Worm (Caenorhabditis elegans) whole organism, L1 larva: ENCODE measurements around the gene gcy-5.
A peak's percentile ranks its signal among the peaks of the same experiment; 100 is the strongest.

Source experiments
- C16A3.4 ChIP-seq: fragments of 150-350 bp; optimal IDR thresholded peaks from 2 replicates; lab custom pipeline; 2014; ENCODE audit warnings: missing biosample characterization, missing genetic modification characterization
- alr-1 ChIP-seq: fragments of 200-800 bp; sonication (Bioruptor generic); optimal IDR thresholded peaks from 2 replicates; lab custom pipeline; 2018; ENCODE audit warnings: borderline replicate concordance, mild to moderate bottlenecking, missing genetic modification characterization, missing compliant biosample characterization
- aly-2 ChIP-seq: fragments of 150-350 bp; optimal IDR thresholded peaks from 2 replicates; lab custom pipeline; 2014; ENCODE audit warnings: missing biosample characterization, missing genetic modification characterization
- ama-1 ChIP-seq: fragments of 150-350 bp; optimal IDR thresholded peaks from 2 replicates; lab custom pipeline; 2014
- blmp-1 ChIP-seq: fragments of 150-350 bp; optimal IDR thresholded peaks from 2 replicates; lab custom pipeline; 2014; ENCODE audit warnings: missing biosample characterization, missing genetic modification characterization
- ceh-8 ChIP-seq: fragments of 200-800 bp; sonication (Bioruptor generic); optimal IDR thresholded peaks from 2 replicates; lab custom pipeline; 2018; ENCODE audit warnings: mild to moderate bottlenecking, missing genetic modification characterization, moderate library complexity, missing compliant biosample characterization
- ceh-88 ChIP-seq: fragments of 200-800 bp; sonication (Bioruptor generic); IDR thresholded peaks from 2 replicates; pipeline ENCODE4 v1.3.6; 2022; ENCODE audit warnings: missing genetic modification characterization, missing compliant biosample characterization
- dpl-1 ChIP-seq, 3 experiments: fragments of 150-350 bp in 2 of 3; sonication (generic microtip) in 1 of 3; optimal IDR thresholded peaks; 2 replicates each; lab custom pipeline; 2014 to 2017; ENCODE audit warnings: missing biosample characterization in 3 of 3, missing genetic modification characterization in 3 of 3, missing genetic modification reagents in 3 of 3
- dsc-1 ChIP-seq: sonication (generic microtip); optimal IDR thresholded peaks from 2 replicates; lab custom pipeline; 2016; ENCODE audit warnings: mild to moderate bottlenecking, missing genetic modification characterization, missing compliant biosample characterization
- efl-3 ChIP-seq: fragments of 200-800 bp; sonication (Bioruptor generic); optimal IDR thresholded peaks from 2 replicates; lab custom pipeline; 2018; ENCODE audit warnings: mild to moderate bottlenecking, missing genetic modification characterization, missing compliant biosample characterization
- egl-27 ChIP-seq, 2 experiments: fragments of 150-350 bp in 1 of 2; sonication (generic microtip); optimal IDR thresholded peaks; 3 replicates each; lab custom pipeline; 2017 to 2018; ENCODE audit warnings: missing biosample characterization in 2 of 2, missing genetic modification characterization in 2 of 2, missing genetic modification reagents in 2 of 2
- elt-2 ChIP-seq: sonication (generic microtip); optimal IDR thresholded peaks from 2 replicates; lab custom pipeline; 2016; ENCODE audit warnings: missing genetic modification characterization, mild to moderate bottlenecking, inconsistent platforms, missing compliant biosample characterization, missing genetic modification reagents
- elt-3 ChIP-seq, 6 experiments: fragments of 150-350 bp in 1 of 6; sonication (generic microtip); optimal IDR thresholded peaks; 2 replicates each; lab custom pipeline; 2017 to 2018; ENCODE audit warnings: missing biosample characterization in 6 of 6, missing genetic modification characterization in 6 of 6, inconsistent platforms in 1 of 6
- ets-5 ChIP-seq: fragments of 200-800 bp; sonication (Bioruptor generic); IDR thresholded peaks from 2 replicates; pipeline ENCODE4 v1.3.6; 2022; ENCODE audit warnings: missing genetic modification characterization, missing compliant biosample characterization
- fkh-8 ChIP-seq: sonication (generic microtip); optimal IDR thresholded peaks from 2 replicates; lab custom pipeline; 2016; ENCODE audit warnings: mild to moderate bottlenecking, missing genetic modification characterization, missing compliant biosample characterization
- fos-1 ChIP-seq: fragments of 150-350 bp; optimal IDR thresholded peaks from 2 replicates; lab custom pipeline; 2014; ENCODE audit warnings: missing biosample characterization, missing genetic modification characterization
- grh-1 ChIP-seq: fragments of 200-800 bp; sonication (Bioruptor generic); IDR thresholded peaks from 2 replicates; pipeline ENCODE4 v1.3.6; 2022; ENCODE audit warnings: missing genetic modification reagents, missing genetic modification characterization, missing compliant biosample characterization
- irx-1 ChIP-seq: sonication (generic microtip); optimal IDR thresholded peaks from 2 replicates; lab custom pipeline; 2016; ENCODE audit warnings: missing genetic modification characterization, missing compliant biosample characterization
- isw-1 ChIP-seq: fragments of 200-800 bp; sonication (Bioruptor generic); IDR thresholded peaks from 2 replicates; pipeline ENCODE4 v1.3.6; 2022; ENCODE audit warnings: missing genetic modification characterization, missing compliant biosample characterization
- jun-1 ChIP-seq: fragments of 150-350 bp; optimal IDR thresholded peaks from 2 replicates; lab custom pipeline; 2014; ENCODE audit warnings: missing biosample characterization, missing genetic modification reagents, missing genetic modification characterization
- lin-13 ChIP-seq: fragments of 150-350 bp; optimal IDR thresholded peaks from 2 replicates; lab custom pipeline; 2014; ENCODE audit warnings: missing biosample characterization, missing genetic modification reagents, missing genetic modification characterization
- lin-14 ChIP-seq: fragments of 200-800 bp; sonication (Bioruptor generic); optimal IDR thresholded peaks from 2 replicates; lab custom pipeline; 2018; ENCODE audit warnings: mild to moderate bottlenecking, missing genetic modification characterization, moderate library complexity, missing compliant biosample characterization
- lin-15B ChIP-seq: fragments of 150-350 bp; sonication (generic microtip); optimal IDR thresholded peaks from 3 replicates; lab custom pipeline; 2014; ENCODE audit warnings: missing biosample characterization, missing genetic modification characterization
- lin-35 ChIP-seq, 2 experiments: fragments of 150-350 bp; optimal IDR thresholded peaks; 2 replicates each; lab custom pipeline; 2014; ENCODE audit warnings: missing biosample characterization in 2 of 2, missing genetic modification characterization in 2 of 2, missing genetic modification reagents in 2 of 2
- lir-3 ChIP-seq: sonication (generic microtip); optimal IDR thresholded peaks from 2 replicates; lab custom pipeline; 2016; ENCODE audit warnings: mild to moderate bottlenecking, missing genetic modification characterization, moderate library complexity, missing compliant biosample characterization; ENCODE audit not compliant: poor library complexity
- lsy-2 ChIP-seq, 2 experiments: fragments of 150-350 bp; optimal IDR thresholded peaks; 2 replicates each; lab custom pipeline; 2014; ENCODE audit warnings: missing biosample characterization in 2 of 2, missing genetic modification characterization in 2 of 2
- mdl-1 ChIP-seq, 2 experiments: fragments of 150-350 bp; optimal IDR thresholded peaks; 2 replicates each; lab custom pipeline; 2014 to 2017; ENCODE audit warnings: missing biosample characterization in 2 of 2, missing genetic modification characterization in 2 of 2, inconsistent platforms in 1 of 2
- mep-1 ChIP-seq: fragments of 150-350 bp; optimal IDR thresholded peaks from 2 replicates; lab custom pipeline; 2014; ENCODE audit warnings: missing biosample characterization, missing genetic modification characterization
- nhr-19 ChIP-seq: fragments of 200-800 bp; sonication (Bioruptor generic); conservative IDR thresholded peaks from 2 replicates; pipeline ENCODE4 v1.3.6; 2022; ENCODE audit warnings: missing genetic modification characterization, missing compliant biosample characterization
- nhr-20 ChIP-seq: sonication (generic microtip); optimal IDR thresholded peaks from 2 replicates; lab custom pipeline; 2016; ENCODE audit warnings: mild to moderate bottlenecking, missing genetic modification characterization, missing compliant biosample characterization
- nhr-237 ChIP-seq: fragments of 150-350 bp; optimal IDR thresholded peaks from 2 replicates; lab custom pipeline; 2014; ENCODE audit warnings: missing biosample characterization, missing genetic modification characterization
- nhr-28 ChIP-seq: fragments of 150-350 bp; optimal IDR thresholded peaks from 2 replicates; lab custom pipeline; 2014; ENCODE audit warnings: missing biosample characterization, missing genetic modification characterization
- nhr-71 ChIP-seq: sonication (generic microtip); optimal IDR thresholded peaks from 2 replicates; lab custom pipeline; 2016; ENCODE audit warnings: mild to moderate bottlenecking, missing genetic modification characterization, moderate library complexity, missing compliant biosample characterization
- nhr-77 ChIP-seq: fragments of 150-350 bp; optimal IDR thresholded peaks from 2 replicates; lab custom pipeline; 2014; ENCODE audit warnings: missing biosample characterization, missing genetic modification characterization
- nhr-84 ChIP-seq: sonication (generic microtip); optimal IDR thresholded peaks from 2 replicates; lab custom pipeline; 2017; ENCODE audit warnings: missing biosample characterization, missing genetic modification characterization
- nhr-85 ChIP-seq: sonication (generic microtip); peaks from one replicate; lab custom pipeline; 2016; ENCODE audit warnings: missing genetic modification characterization, inconsistent platforms, missing compliant biosample characterization
- nhr-90 ChIP-seq: sonication (generic microtip); optimal IDR thresholded peaks from 2 replicates; lab custom pipeline; 2016; ENCODE audit warnings: mild to moderate bottlenecking, missing genetic modification characterization, missing compliant biosample characterization; ENCODE audit not compliant: poor library complexity
- pax-3 ChIP-seq: fragments of 200-800 bp; sonication (Bioruptor generic); optimal IDR thresholded peaks from 2 replicates; lab custom pipeline; 2018; ENCODE audit warnings: mild to moderate bottlenecking, missing genetic modification characterization, moderate library complexity, missing compliant biosample characterization
- rnt-1 ChIP-seq: sonication (generic microtip); optimal IDR thresholded peaks from 2 replicates; lab custom pipeline; 2016; ENCODE audit warnings: mild to moderate bottlenecking, missing genetic modification characterization, moderate library complexity, missing compliant biosample characterization
- snpc-4 ChIP-seq: fragments of 150-350 bp; optimal IDR thresholded peaks from 2 replicates; lab custom pipeline; 2014; ENCODE audit warnings: missing biosample characterization, missing genetic modification characterization
- snu-23 ChIP-seq: sonication (generic microtip); optimal IDR thresholded peaks from 2 replicates; lab custom pipeline; 2016; ENCODE audit warnings: missing genetic modification characterization, missing compliant biosample characterization
- sptf-1 ChIP-seq: fragments of 150-350 bp; optimal IDR thresholded peaks from 2 replicates; lab custom pipeline; 2014; ENCODE audit warnings: missing biosample characterization, missing genetic modification characterization
- tbx-2 ChIP-seq: sonication (generic microtip); optimal IDR thresholded peaks from 2 replicates; lab custom pipeline; 2016; ENCODE audit warnings: missing genetic modification characterization, missing compliant biosample characterization
- unc-130 ChIP-seq: fragments of 150-350 bp; optimal IDR thresholded peaks from 2 replicates; lab custom pipeline; 2017; ENCODE audit warnings: missing biosample characterization, missing genetic modification characterization, inconsistent platforms
- unc-86 ChIP-seq: sonication (generic microtip); optimal IDR thresholded peaks from 2 replicates; lab custom pipeline; 2016; ENCODE audit warnings: missing genetic modification characterization, missing compliant biosample characterization
- vab-15 ChIP-seq: sonication (generic microtip); optimal IDR thresholded peaks from 2 replicates; lab custom pipeline; 2017; ENCODE audit warnings: missing genotype, mild to moderate bottlenecking, missing genetic modification characterization, missing compliant biosample characterization
- zip-4 ChIP-seq: fragments of 200-800 bp; sonication (Bioruptor generic); optimal IDR thresholded peaks from 2 replicates; lab custom pipeline; 2018; ENCODE audit warnings: mild to moderate bottlenecking, missing genetic modification characterization, moderate library complexity, missing compliant biosample characterization
- ztf-4 ChIP-seq: fragments of 150-350 bp; optimal IDR thresholded peaks from 2 replicates; lab custom pipeline; 2014; ENCODE audit warnings: missing biosample characterization, missing genetic modification characterization

The gcy-5 gene

DNA sequence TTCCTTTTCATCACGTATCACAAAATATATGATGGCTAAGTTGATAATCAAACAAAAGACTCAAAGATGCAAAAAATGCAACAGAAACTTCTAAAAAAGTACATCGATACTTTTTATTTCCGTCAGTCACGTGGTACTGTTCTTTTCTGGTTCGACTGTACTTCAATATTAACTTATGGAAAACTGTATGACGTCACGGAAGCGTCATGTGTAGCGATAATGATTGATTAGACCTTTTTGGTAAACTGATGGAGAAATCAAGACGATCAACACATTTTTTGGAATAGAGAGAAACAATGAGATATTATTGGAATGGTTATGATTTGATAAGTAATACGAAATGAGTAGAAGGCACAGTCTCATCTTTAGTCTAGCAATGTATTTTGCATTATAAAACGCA lies 21.8 kb downstream of the gcy-5 start:
- TF ChIP-seq zip-4 (GFP tag; lab: Kevin White, UChicago) (no peak), lsy-2 (tag; optimal IDR thresholded peaks at IDR 0.05; lab: Kevin White, UChicago) (peak in 1 of 2 experiments; percentile 43), nhr-84 (no peak), snpc-4 (no peak), ceh-88 (no peak), nhr-85 (peak; percentile 96), C16A3.4 (tag; lab: Kevin White, UChicago) (no peak), sptf-1 (tag; lab: Kevin White, UChicago) (no peak), nhr-19 (peak; percentile 32; the same call in 1 of the 2 replicates), unc-86 (no peak), ama-1 (lab: Kevin White, UChicago) (no peak), irx-1 (tag; lab: Kevin White, UChicago) (no peak), mdl-1 (tag; optimal IDR thresholded peaks at IDR 0.05; lab: Kevin White, UChicago) (peak in 1 of 2 experiments; percentile 48), lin-13 (GFP tag; lab: Kevin White, UChicago) (no peak), elt-2 (tag; lab: Kevin White, UChicago) (no peak), elt-3 (tag; optimal IDR thresholded peaks at IDR 0.05; lab: Kevin White, UChicago) (peak in 2 of 6 experiments; percentile 59 to 92), lin-14 (GFP tag; lab: Kevin White, UChicago) (peak; percentile 50), dpl-1 (GFP tag; optimal IDR thresholded peaks at IDR 0.05; lab: Kevin White, UChicago) (peak in 1 of 3 experiments; percentile 17), tbx-2 (tag; lab: Kevin White, UChicago) (peak; percentile 37), ets-5 (GFP tag; lab: Robert Waterston, UW) (no peak), nhr-71 (peak; percentile 71), lin-35 (GFP tag; optimal IDR thresholded peaks at IDR 0.05; lab: Kevin White, UChicago) (peak in 1 of 2 experiments; percentile 66), vab-15 (tag; lab: Kevin White, UChicago) (peak; percentile 23), nhr-77 (tag; lab: Kevin White, UChicago) (no peak), snu-23 (GFP tag; lab: Kevin White, UChicago) (peak; percentile 51), blmp-1 (tag; lab: Kevin White, UChicago) (peak; percentile 57), nhr-90 (tag; lab: Kevin White, UChicago) (peak; percentile 58), ztf-4 (tag; lab: Kevin White, UChicago) (no peak), nhr-20 (peak; percentile 77), dsc-1 (tag; lab: Kevin White, UChicago) (no peak)

DNA sequence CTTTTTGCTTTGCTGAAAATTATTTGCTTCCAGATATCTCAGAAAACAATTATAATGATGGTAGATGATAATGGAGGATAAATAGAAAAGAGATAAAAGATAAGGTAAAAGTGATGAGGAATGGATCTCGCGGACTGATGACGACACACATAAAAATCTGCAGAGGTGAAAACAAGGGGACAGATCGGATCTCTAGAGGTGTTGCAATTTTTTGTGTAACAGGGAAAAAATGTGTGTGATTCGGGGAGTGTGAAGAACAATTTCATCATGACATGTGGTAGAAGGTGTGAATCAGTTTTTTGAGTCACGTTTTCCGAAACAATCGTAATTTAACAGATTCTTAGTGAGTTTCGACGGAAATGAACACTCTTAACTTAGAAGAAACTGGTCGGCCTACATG lies 27.1 kb downstream of the gcy-5 start:
- TF ChIP-seq alr-1 (tag; lab: Kevin White, UChicago) (no peak), unc-130 (peak; percentile 45), fos-1 (tag; lab: Kevin White, UChicago) (no peak), elt-3 (tag; optimal IDR thresholded peaks at IDR 0.05; lab: Kevin White, UChicago) (peak in 1 of 6 experiments; percentile 29), rnt-1 (peak; percentile 44), isw-1 (GFP tag; lab: Robert Waterston, UW) (no peak), unc-86 (no peak), egl-27 (tag; optimal IDR thresholded peaks at IDR 0.05; lab: Kevin White, UChicago) (no peak), lin-14 (GFP tag; lab: Kevin White, UChicago) (peak; percentile 67), pax-3 (tag; lab: Kevin White, UChicago) (no peak), nhr-71 (peak; percentile 53), snpc-4 (no peak), grh-1 (GFP tag; lab: Robert Waterston, UW) (no peak), lir-3 (no peak), mep-1 (tag; lab: Kevin White, UChicago) (no peak), tbx-2 (tag; lab: Kevin White, UChicago) (no peak), snu-23 (GFP tag; lab: Kevin White, UChicago) (peak; percentile 29), nhr-77 (tag; lab: Kevin White, UChicago) (no peak), fkh-8 (tag; lab: Kevin White, UChicago) (no peak), lin-15B (tag; lab: Kevin White, UChicago) (no peak), nhr-28 (tag; lab: Kevin White, UChicago) (no peak), efl-3 (no peak), nhr-237 (tag; lab: Kevin White, UChicago) (no peak), nhr-20 (peak; percentile 2), irx-1 (tag; lab: Kevin White, UChicago) (no peak), nhr-85 (no peak), lsy-2 (tag; optimal IDR thresholded peaks at IDR 0.05; lab: Kevin White, UChicago) (peak in 1 of 2 experiments; percentile 1), blmp-1 (tag; lab: Kevin White, UChicago) (peak; percentile 91), aly-2 (tag; lab: Kevin White, UChicago) (no peak), ceh-8 (no peak), ceh-88 (no peak), jun-1 (tag; lab: Kevin White, UChicago) (no peak)
